Worm (Caenorhabditis elegans) whole organism, L4/young adult: Measurements from ENCODE around the gene his-70.

Experiments
- W03F9.2 ChIP-seq: fragments of 150-350 bp; optimal IDR thresholded peaks from 2 replicates; lab custom pipeline; 2014; ENCODE audit warnings: missing biosample characterization, missing genetic modification characterization
- him-1 ChIP-seq: sonication (generic microtip); optimal IDR thresholded peaks from 2 replicates; lab custom pipeline; 2016; ENCODE audit warnings: missing genotype, missing genetic modification reagents, missing genetic modification characterization, missing compliant biosample characterization

DNA sequence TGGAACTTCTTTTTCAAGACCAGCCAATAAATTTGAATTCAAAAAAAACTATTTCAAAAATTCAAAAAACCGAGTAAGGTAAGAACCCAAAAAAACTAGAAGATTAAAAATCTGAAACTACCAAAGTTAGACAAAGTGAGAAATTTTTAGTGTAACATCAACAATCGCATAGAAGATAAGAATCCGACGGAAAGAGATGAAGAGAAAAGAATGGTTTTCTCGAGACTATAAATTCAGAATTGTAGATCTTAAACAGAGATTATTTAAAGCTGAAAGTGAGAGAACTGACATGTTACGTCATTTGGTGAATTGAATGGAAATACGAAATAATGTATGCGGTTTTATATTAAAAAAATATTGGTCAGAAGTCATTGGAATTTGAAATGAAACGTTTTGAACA, 42.1 kb upstream of the his-70 start:
- TF ChIP-seq W03F9.2 (tag; lab: Kevin White, UChicago) (no peak), him-1 (tag; lab: Kevin White, UChicago) (no peak)
